Worm (Caenorhabditis elegans): Measurements from ENCODE around the gene Y43F4B.10.

ce11 chrIII:13272788-13273187 lies 41.1 kb upstream of the Y43F4B.10 start:
- TF ChIP-seq lin-39 (tag; optimal IDR thresholded peaks at IDR 0.05) (no peak), unc-39 (tag; optimal IDR thresholded peaks at IDR 0.05) (no peak), unc-62 (GFP tag; optimal IDR thresholded peaks at IDR 0.05) (no peak), nhr-28 (tag; optimal IDR thresholded peaks at IDR 0.05) (no peak), R02D3.7 (tag; optimal IDR thresholded peaks at IDR 0.05) (no peak), ama-1 (optimal IDR thresholded peaks at IDR 0.05) (no peak)
